Worm (Caenorhabditis elegans) whole organism, young adult: ENCODE measurements around the gene Y60C6A.1.

Experiments used
- B0261.1 ChIP-seq: sonication (generic microtip); optimal IDR thresholded peaks from 2 replicates; lab custom pipeline; 2016; ENCODE audit warnings: mild to moderate bottlenecking, missing genetic modification characterization, moderate library complexity, missing compliant biosample characterization
- C06A6.2 ChIP-seq: fragments of 200-800 bp; sonication (Bioruptor generic); conservative IDR thresholded peaks from 2 replicates; pipeline ENCODE4 v1.3.6; 2022; ENCODE audit warnings: missing genetic modification characterization, missing compliant biosample characterization
- C17E4.6 ChIP-seq: fragments of 200-800 bp; sonication (Bioruptor generic); IDR thresholded peaks from 2 replicates; pipeline ENCODE4 v1.3.6; 2022; ENCODE audit warnings: missing genetic modification reagents, missing genetic modification characterization, missing compliant biosample characterization
- F33H1.4 ChIP-seq: fragments of 200-800 bp; sonication (Bioruptor generic); IDR thresholded peaks from 2 replicates; pipeline ENCODE4 v1.3.6; 2022; ENCODE audit warnings: missing genetic modification reagents, missing genetic modification characterization, missing compliant biosample characterization
- F37B4.10 ChIP-seq: fragments of 200-800 bp; sonication (Bioruptor generic); IDR thresholded peaks from 2 replicates; pipeline ENCODE4 v1.3.6; 2022; ENCODE audit warnings: missing genetic modification characterization, missing compliant biosample characterization
- F49E8.2 ChIP-seq: sonication (generic microtip); optimal IDR thresholded peaks from 3 replicates; lab custom pipeline; 2017; ENCODE audit warnings: missing genetic modification characterization, mild to moderate bottlenecking, missing compliant biosample characterization, antibody characterized with exemption, moderate library complexity; ENCODE audit not compliant: insufficient read depth
- F57A8.1 ChIP-seq: fragments of 200-800 bp; sonication (Bioruptor generic); optimal IDR thresholded peaks from 2 replicates; lab custom pipeline; 2018; ENCODE audit warnings: mild to moderate bottlenecking, missing genetic modification characterization, moderate library complexity, missing compliant biosample characterization
- K11D2.4 ChIP-seq: fragments of 200-800 bp; sonication (Bioruptor generic); IDR thresholded peaks from 2 replicates; pipeline ENCODE4 v1.3.6; 2022; ENCODE audit warnings: missing genetic modification reagents, missing genetic modification characterization, missing compliant biosample characterization
- K12H6.12 ChIP-seq: fragments of 200-800 bp; sonication (Bioruptor generic); optimal IDR thresholded peaks from 2 replicates; lab custom pipeline; 2018; ENCODE audit warnings: mild to moderate bottlenecking, missing genetic modification characterization, missing compliant biosample characterization
- Y53G8AR.9 ChIP-seq: fragments of 200-800 bp; sonication (Bioruptor generic); conservative IDR thresholded peaks from 2 replicates; pipeline ENCODE4 v1.3.6; 2022; ENCODE audit warnings: missing genetic modification reagents, missing genetic modification characterization, missing compliant biosample characterization
- Y79H2A.3 ChIP-seq: fragments of 200-800 bp; sonication (Bioruptor generic); conservative IDR thresholded peaks from 2 replicates; pipeline ENCODE4 v1.3.6; 2022; ENCODE audit warnings: missing genetic modification reagents, missing genetic modification characterization, missing compliant biosample characterization
- aptf-3 ChIP-seq: fragments of 200-800 bp; sonication (Bioruptor generic); IDR thresholded peaks from 2 replicates; pipeline ENCODE4 v1.3.6; 2022; ENCODE audit warnings: missing genetic modification characterization, missing compliant biosample characterization
- cebp-2 ChIP-seq: fragments of 200-800 bp; sonication (Bioruptor generic); IDR thresholded peaks from 2 replicates; pipeline ENCODE4 v1.3.6; 2022; ENCODE audit warnings: missing genetic modification characterization, missing compliant biosample characterization
- ceh-100 ChIP-seq: fragments of 200-800 bp; sonication (Bioruptor generic); IDR thresholded peaks from 2 replicates; pipeline ENCODE4 v1.3.6; 2022; ENCODE audit warnings: missing genetic modification reagents, missing genetic modification characterization, missing compliant biosample characterization
- ceh-40 ChIP-seq: fragments of 200-800 bp; sonication (Bioruptor generic); IDR thresholded peaks from 2 replicates; pipeline ENCODE4 v1.3.6; 2022; ENCODE audit warnings: missing genetic modification characterization, missing compliant biosample characterization
- ceh-79 ChIP-seq: sonication (generic microtip); optimal IDR thresholded peaks from 2 replicates; lab custom pipeline; 2017; ENCODE audit warnings: mild to moderate bottlenecking, missing genetic modification characterization, missing compliant biosample characterization
- dpff-1 ChIP-seq: sonication (generic microtip); optimal IDR thresholded peaks from 2 replicates; lab custom pipeline; 2017; ENCODE audit warnings: mild to moderate bottlenecking, missing genetic modification characterization, missing compliant biosample characterization
- egl-18 ChIP-seq: fragments of 200-800 bp; sonication (Bioruptor generic); IDR thresholded peaks from 2 replicates; pipeline ENCODE4 v1.3.6; 2022; ENCODE audit warnings: missing genetic modification reagents, missing genetic modification characterization, missing compliant biosample characterization
- egl-44 ChIP-seq: fragments of 200-800 bp; sonication (Bioruptor generic); IDR thresholded peaks from 2 replicates; pipeline ENCODE4 v1.3.6; 2022; ENCODE audit warnings: missing genetic modification reagents, missing genetic modification characterization, missing compliant biosample characterization
- egrh-3 ChIP-seq: fragments of 200-800 bp; sonication (Bioruptor generic); IDR thresholded peaks from 2 replicates; pipeline ENCODE4 v1.3.6; 2022; ENCODE audit warnings: missing genetic modification reagents, missing genetic modification characterization, missing compliant biosample characterization
- ekl-4 ChIP-seq: fragments of 200-800 bp; sonication (Bioruptor generic); IDR thresholded peaks from 2 replicates; pipeline ENCODE4 v1.3.6; 2022; ENCODE audit warnings: missing genetic modification reagents, missing genetic modification characterization, missing compliant biosample characterization
- him-1 ChIP-seq: sonication (generic microtip); optimal IDR thresholded peaks from 2 replicates; lab custom pipeline; 2016; ENCODE audit warnings: missing genotype, missing genetic modification reagents, missing genetic modification characterization, missing compliant biosample characterization
- hlh-26 ChIP-seq: fragments of 200-800 bp; sonication (Bioruptor generic); conservative IDR thresholded peaks from 2 replicates; pipeline ENCODE4 v1.3.6; 2022; ENCODE audit warnings: missing genetic modification reagents, missing genetic modification characterization, missing compliant biosample characterization
- hmg-1.2 ChIP-seq: fragments of 200-800 bp; sonication (Bioruptor generic); IDR thresholded peaks from 2 replicates; pipeline ENCODE4 v1.3.6; 2022; ENCODE audit warnings: missing genetic modification reagents, missing genetic modification characterization, missing compliant biosample characterization
- hmg-20 ChIP-seq: fragments of 200-800 bp; sonication (Bioruptor generic); IDR thresholded peaks from 2 replicates; pipeline ENCODE4 v1.3.6; 2022; ENCODE audit warnings: missing genetic modification reagents, missing genetic modification characterization, missing compliant biosample characterization
- hrde-1 ChIP-seq: sonication (generic microtip); optimal IDR thresholded peaks from 2 replicates; lab custom pipeline; 2016; ENCODE audit warnings: missing genetic modification characterization, mild to moderate bottlenecking, missing compliant biosample characterization, moderate library complexity, missing genotype, missing genetic modification reagents, borderline replicate concordance
- hsf-1 ChIP-seq: fragments of 200-800 bp; sonication (Bioruptor generic); IDR thresholded peaks from 2 replicates; pipeline ENCODE4 v1.3.6; 2022; ENCODE audit warnings: missing genetic modification reagents, missing genetic modification characterization, missing compliant biosample characterization
- lin-26 ChIP-seq: fragments of 200-800 bp; sonication (Bioruptor generic); IDR thresholded peaks from 2 replicates; pipeline ENCODE4 v1.3.6; 2022; ENCODE audit warnings: missing genetic modification reagents, missing genetic modification characterization, missing compliant biosample characterization
- lir-1 ChIP-seq: fragments of 200-800 bp; sonication (Bioruptor generic); conservative IDR thresholded peaks from 2 replicates; pipeline ENCODE4 v1.3.6; 2022; ENCODE audit warnings: missing genetic modification reagents, missing genetic modification characterization, missing compliant biosample characterization
- lsl-1 ChIP-seq: fragments of 200-800 bp; sonication (Bioruptor generic); optimal IDR thresholded peaks from 2 replicates; lab custom pipeline; 2018; ENCODE audit warnings: mild to moderate bottlenecking, missing genetic modification characterization, moderate library complexity, missing compliant biosample characterization
- madf-8 ChIP-seq: fragments of 200-800 bp; sonication (Bioruptor generic); conservative IDR thresholded peaks from 2 replicates; pipeline ENCODE4 v1.3.6; 2022; ENCODE audit warnings: missing genetic modification reagents, missing genetic modification characterization, missing compliant biosample characterization
- mcd-1 ChIP-seq: fragments of 200-800 bp; sonication (Bioruptor generic); IDR thresholded peaks from 2 replicates; pipeline ENCODE4 v1.3.6; 2022; ENCODE audit warnings: missing genetic modification reagents, missing genetic modification characterization, missing compliant biosample characterization
- mel-28 ChIP-seq: sonication (generic microtip); optimal IDR thresholded peaks from 2 replicates; lab custom pipeline; 2016; ENCODE audit warnings: borderline replicate concordance, mild to moderate bottlenecking, missing genetic modification characterization, missing compliant biosample characterization
- mes-4 ChIP-seq: sonication (generic microtip); optimal IDR thresholded peaks from 2 replicates; lab custom pipeline; 2016; ENCODE audit warnings: missing genotype, missing genetic modification characterization, missing compliant biosample characterization
- nhr-179 ChIP-seq: sonication (generic microtip); optimal IDR thresholded peaks from 2 replicates; lab custom pipeline; 2016; ENCODE audit warnings: mild to moderate bottlenecking, missing genetic modification characterization, missing compliant biosample characterization
- rcor-1 ChIP-seq: fragments of 200-800 bp; sonication (Bioruptor generic); IDR thresholded peaks from 2 replicates; pipeline ENCODE4 v1.3.6; 2022; ENCODE audit warnings: missing genetic modification reagents, missing genetic modification characterization, missing compliant biosample characterization
- sea-2 ChIP-seq: fragments of 200-800 bp; sonication (Bioruptor generic); IDR thresholded peaks from 2 replicates; pipeline ENCODE4 v1.3.6; 2022; ENCODE audit warnings: missing genetic modification characterization, missing compliant biosample characterization
- somi-1 ChIP-seq: fragments of 200-800 bp; sonication (Bioruptor generic); optimal IDR thresholded peaks from 2 replicates; lab custom pipeline; 2018; ENCODE audit warnings: mild to moderate bottlenecking, missing genetic modification characterization, missing compliant biosample characterization
- unc-62 ChIP-seq: fragments of 150-350 bp; optimal IDR thresholded peaks from 2 replicates; lab custom pipeline; 2014; ENCODE audit warnings: missing biosample characterization, missing genetic modification reagents, missing genetic modification characterization
- zfh-2 ChIP-seq: fragments of 200-800 bp; sonication (Bioruptor generic); conservative IDR thresholded peaks from 2 replicates; pipeline ENCODE4 v1.3.6; 2022; ENCODE audit warnings: missing genetic modification reagents, missing genetic modification characterization, missing compliant biosample characterization
- ztf-25 ChIP-seq: fragments of 200-800 bp; sonication (Bioruptor generic); IDR thresholded peaks from 2 replicates; pipeline ENCODE4 v1.3.6; 2022; ENCODE audit warnings: missing genetic modification reagents, missing genetic modification characterization, missing compliant biosample characterization
- ztf-26 ChIP-seq: sonication (generic microtip); optimal IDR thresholded peaks from 2 replicates; lab custom pipeline; 2017; ENCODE audit warnings: missing genetic modification characterization, missing compliant biosample characterization
- ztf-28 ChIP-seq: fragments of 200-800 bp; sonication (Bioruptor generic); IDR thresholded peaks from 2 replicates; pipeline ENCODE4 v1.3.6; 2022; ENCODE audit warnings: missing genetic modification reagents, missing genetic modification characterization, missing compliant biosample characterization
- ztf-3 ChIP-seq: fragments of 200-800 bp; sonication (Bioruptor generic); optimal IDR thresholded peaks from 2 replicates; lab custom pipeline; 2018; ENCODE audit warnings: mild to moderate bottlenecking, missing genetic modification characterization, missing compliant biosample characterization

The Y60C6A.1 gene

DNA sequence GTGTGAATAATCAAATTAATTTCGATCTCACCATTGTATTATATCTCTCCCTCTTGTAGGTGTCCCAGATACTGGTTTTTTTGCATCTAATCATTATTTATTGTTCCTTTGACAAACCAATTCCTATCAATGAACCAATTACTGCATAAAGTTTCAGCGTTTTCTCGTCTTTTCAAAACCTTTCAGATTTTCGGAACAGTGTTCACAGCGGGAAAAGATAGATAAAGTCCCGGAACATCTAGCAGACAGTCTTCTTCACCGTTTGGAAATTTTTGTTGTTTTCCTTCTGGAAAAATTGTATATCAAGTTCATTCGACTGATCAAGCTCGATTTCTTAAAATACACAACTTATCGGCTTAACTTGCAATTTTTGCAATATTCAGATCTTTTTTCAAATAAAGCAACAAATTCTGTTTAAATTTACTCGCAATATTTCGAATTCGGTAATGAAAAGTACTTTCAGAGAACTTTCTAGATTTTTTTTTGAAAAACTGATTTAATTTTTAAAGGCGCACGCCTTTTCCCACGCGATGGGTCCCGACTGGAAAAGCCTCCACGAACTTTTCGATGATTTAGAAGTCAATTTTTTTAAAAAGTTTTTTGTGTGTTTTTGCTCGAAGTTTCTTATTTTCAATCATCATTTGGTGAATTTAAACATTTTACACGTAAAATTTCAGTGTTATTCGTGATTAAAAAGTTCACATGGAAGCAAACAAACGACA lies 27.9 kb upstream of the Y60C6A.1 start, which contains the start of gene pgl-3 (continued):
- TF ChIP-seq ztf-26 (tag; lab: Kevin White, UChicago) (no peak), lir-1 (GFP tag; lab: Robert Waterston, UW) (no peak), mes-4 (tag; lab: Kevin White, UChicago) (no peak), sea-2 (GFP tag; lab: Robert Waterston, UW) (no peak), egrh-3 (GFP tag; lab: Robert Waterston, UW) (no peak), nhr-179 (no peak), zfh-2 (GFP tag; lab: Robert Waterston, UW) (no peak), unc-62 (GFP tag; lab: Kevin White, UChicago) (no peak), ceh-100 (no peak)

DNA sequence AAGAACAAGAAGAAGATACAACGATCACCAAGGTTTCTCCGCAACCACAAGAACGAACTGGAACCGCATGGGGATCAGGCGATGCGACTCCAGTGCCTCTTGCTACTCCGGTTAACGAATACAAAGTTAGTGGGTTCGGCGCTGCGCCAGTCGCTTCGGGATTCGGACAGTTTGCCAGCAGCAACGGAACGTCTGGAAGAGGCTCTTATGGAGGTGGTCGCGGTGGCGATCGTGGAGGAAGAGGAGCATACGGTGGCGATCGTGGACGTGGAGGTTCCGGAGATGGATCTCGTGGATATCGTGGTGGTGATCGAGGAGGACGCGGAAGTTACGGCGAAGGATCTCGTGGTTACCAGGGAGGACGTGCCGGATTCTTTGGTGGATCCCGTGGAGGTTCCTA lies 25.4 kb upstream of the Y60C6A.1 start:
- no peak for TF ChIP-seq ztf-25 (GFP tag; lab: Robert Waterston, UW)
- TF ChIP-seq hmg-20 (GFP tag; lab: Robert Waterston, UW) = 0 out of 2 replicates have a peak, but pooled peaks have one; percentile 14
- TF ChIP-seq Y53G8AR.9 (GFP tag; lab: Robert Waterston, UW) = 0 out of 2 replicates have a peak, but pooled peaks have one; percentile 56
- peak; percentile 39; the same call in 1 of the 2 replicates for TF ChIP-seq egrh-3 (GFP tag; lab: Robert Waterston, UW)
- TF ChIP-seq C17E4.6 (GFP tag; lab: Robert Waterston, UW) = no peak

DNA sequence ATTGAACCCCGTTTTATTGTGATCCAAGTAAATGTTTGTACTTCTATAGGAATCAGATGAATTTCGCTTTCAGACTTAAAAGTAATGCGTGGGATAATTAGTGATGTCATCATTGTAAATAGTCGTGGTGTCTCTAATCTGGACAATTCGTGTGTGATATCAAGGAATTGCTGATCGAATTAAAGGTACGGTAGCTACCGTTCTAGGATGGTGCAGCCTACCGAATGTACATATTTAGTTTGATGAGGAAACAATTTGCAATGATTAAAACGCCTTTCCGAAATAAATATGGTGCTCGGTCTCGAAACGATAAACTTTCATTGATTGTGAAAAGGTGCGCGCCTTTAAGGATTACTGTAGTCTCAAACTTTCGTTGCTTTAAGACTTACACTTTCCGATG lies 24.9 kb upstream of the Y60C6A.1 start:
- TF ChIP-seq K12H6.12 (tag; lab: Kevin White, UChicago) (no peak), egl-18 (GFP tag; lab: Robert Waterston, UW) (no peak), lsl-1 (GFP tag; lab: Kevin White, UChicago) (no peak), hrde-1 (tag; lab: Kevin White, UChicago) (peak; percentile 10), ztf-28 (GFP tag; lab: Robert Waterston, UW) (no peak), egl-44 (GFP tag; lab: Robert Waterston, UW) (no peak), ceh-79 (no peak), lir-1 (GFP tag; lab: Robert Waterston, UW) (no peak), aptf-3 (GFP tag; lab: Robert Waterston, UW) (no peak), C06A6.2 (GFP tag; lab: Robert Waterston, UW) (no peak), rcor-1 (peak; percentile 46; the same call in 1 of the 2 replicates), F57A8.1 (GFP tag; lab: Kevin White, UChicago) (no peak), ceh-40 (GFP tag; lab: Robert Waterston, UW) (no peak), mes-4 (tag; lab: Kevin White, UChicago) (no peak), B0261.1 (tag; lab: Kevin White, UChicago) (no peak), lin-26 (no peak), somi-1 (no peak), F49E8.2 (tag; lab: Kevin White, UChicago) (peak; percentile 15), C17E4.6 (GFP tag; lab: Robert Waterston, UW) (no peak), Y79H2A.3 (no peak), hmg-20 (GFP tag; lab: Robert Waterston, UW) (0 out of 2 replicates have a peak, but pooled peaks have one; percentile 3), madf-8 (GFP tag; lab: Robert Waterston, UW) (no peak), ztf-3 (GFP tag; lab: Kevin White, UChicago) (no peak), dpff-1 (no peak), him-1 (tag; lab: Kevin White, UChicago) (peak; percentile 21), mel-28 (tag; lab: Kevin White, UChicago) (no peak), K11D2.4 (GFP tag; lab: Robert Waterston, UW) (no peak), mcd-1 (GFP tag; lab: Robert Waterston, UW) (no peak), ekl-4 (peak; percentile 52; the same call in 1 of the 2 replicates), hlh-26 (GFP tag; lab: Robert Waterston, UW) (no peak), hsf-1 (peak; percentile 74), F33H1.4 (0 out of 2 replicates have a peak, but pooled peaks have one; percentile 21), F37B4.10 (no peak), cebp-2 (GFP tag; lab: Robert Waterston, UW) (no peak), hmg-1.2 (GFP tag; lab: Robert Waterston, UW) (peak; percentile 14; the same call in 1 of the 2 replicates)
